Worm (Caenorhabditis elegans): ENCODE results near the gene che-10.
A peak's percentile ranks its signal among the peaks of the same experiment; 100 is the strongest.

The che-10 gene

DNA sequence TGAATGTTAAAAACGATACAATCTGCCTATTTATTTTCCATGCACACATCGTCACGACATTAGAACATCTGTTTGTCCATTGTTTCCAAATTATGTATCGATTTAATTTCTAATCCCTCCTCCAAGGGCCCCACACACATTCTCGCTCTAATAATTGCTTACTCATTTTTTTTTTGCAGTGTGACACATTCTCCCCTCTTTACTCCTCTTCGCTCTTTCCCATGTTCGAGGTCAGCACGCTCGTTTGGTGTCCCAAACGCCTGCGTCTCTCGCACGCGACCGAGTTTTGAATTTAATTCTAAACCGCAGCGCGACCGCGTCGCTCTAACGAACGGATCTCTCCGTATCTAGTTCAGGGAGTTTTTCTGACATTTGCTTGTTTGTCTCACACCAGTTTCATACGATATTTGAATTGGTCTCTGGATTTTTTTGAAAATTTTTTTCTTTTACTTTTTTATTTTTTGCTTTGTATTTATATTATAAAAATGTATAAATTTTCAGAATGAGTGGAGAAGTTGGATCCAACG is 34.5 kb upstream of the che-10 start, which contains the start of the genes clec-140 and hmg-11 (continued):
- TF ChIP-seq ztf-25 (GFP tag; IDR thresholded peaks at IDR 0.05), result no peak
- TF ChIP-seq B0336.3 (GFP tag; IDR thresholded peaks at IDR 0.05), result no peak
- TF ChIP-seq aptf-3 (GFP tag; IDR thresholded peaks at IDR 0.05), result no peak
- no peak for TF ChIP-seq T07F8.4 (tag; optimal IDR thresholded peaks at IDR 0.05)
- TF ChIP-seq ceh-79 (tag; optimal IDR thresholded peaks at IDR 0.05), result no peak
- TF ChIP-seq egl-44 (GFP tag; IDR thresholded peaks at IDR 0.05), result 0 out of 2 replicates have a peak, but pooled peaks have one; percentile 33
- no peak for TF ChIP-seq cebp-1 (GFP tag; IDR thresholded peaks at IDR 0.05)
- no peak for TF ChIP-seq cebp-1 (tag; optimal IDR thresholded peaks at IDR 0.05)
- no peak for TF ChIP-seq F57C9.4 (tag; optimal IDR thresholded peaks at IDR 0.05)

DNA sequence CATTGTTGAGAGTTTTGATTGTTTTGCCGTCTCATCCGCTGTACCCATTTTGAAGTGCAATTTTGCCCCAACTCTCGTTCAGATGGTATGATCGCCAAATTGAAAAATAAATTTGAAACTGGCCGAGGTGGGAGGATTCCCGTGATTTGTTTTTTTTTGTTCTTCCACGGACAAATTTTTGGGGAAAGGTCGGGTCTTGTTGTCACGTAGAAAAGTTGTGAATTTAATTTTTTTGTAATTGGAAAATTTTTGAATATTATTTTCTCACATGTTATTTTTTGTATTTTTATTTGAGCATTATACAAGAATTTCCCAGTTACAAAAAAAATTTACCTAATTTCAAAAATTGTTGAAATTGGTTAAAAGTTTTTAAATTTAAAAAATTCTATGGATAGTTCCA is 33.6 kb upstream of the che-10 start, which contains the start of gene T05A7.6:
TSS of gene T05A7.6 (minus strand) at position 101 of the 400 bp plus-strand sequence.
- TF ChIP-seq ama-1 (optimal IDR thresholded peaks at IDR 0.05), result no peak
- no peak for TF ChIP-seq ama-1 (GFP tag; optimal IDR thresholded peaks at IDR 0.05)
- no peak for TF ChIP-seq ztf-22 (GFP tag; optimal IDR thresholded peaks at IDR 0.05)
- TF ChIP-seq sptf-2 (GFP tag; optimal IDR thresholded peaks at IDR 0.05), result no peak
- no peak for TF ChIP-seq nhr-27 (tag; optimal IDR thresholded peaks at IDR 0.05)

DNA sequence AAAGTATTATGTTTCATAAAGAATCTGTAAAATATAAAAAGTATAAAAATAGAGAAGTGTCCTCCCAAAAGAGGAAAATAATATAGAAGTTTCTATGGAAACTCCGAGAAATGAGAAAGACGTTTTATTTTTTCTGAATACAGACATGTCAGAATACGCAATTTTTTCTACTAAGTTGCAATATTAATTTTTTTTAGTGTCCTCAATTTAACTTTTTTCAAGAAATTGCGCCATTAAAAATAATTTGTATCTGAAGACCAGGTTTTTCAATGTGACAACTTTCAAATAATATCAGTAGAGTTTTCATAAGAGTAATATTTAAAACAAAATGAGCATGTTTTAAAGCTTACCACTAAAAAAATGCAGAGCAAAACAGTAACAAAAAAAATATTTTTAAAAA is 29.4 kb upstream of the che-10 start, which contains the start of gene fut-5:
TSS of gene fut-5 (minus strand) at position 101 of the 400 bp plus-strand sequence.
- TF ChIP-seq unc-130 (GFP tag; optimal IDR thresholded peaks at IDR 0.05) (no peak), fkh-3 (tag; optimal IDR thresholded peaks at IDR 0.05) (no peak), ztf-25 (GFP tag; IDR thresholded peaks at IDR 0.05) (no peak), K12H6.12 (tag; optimal IDR thresholded peaks at IDR 0.05) (no peak), akir-1 (GFP tag; optimal IDR thresholded peaks at IDR 0.05) (no peak), zfh-2 (GFP tag; conservative IDR thresholded peaks at IDR 0.05) (no peak), gei-17 (GFP tag; optimal IDR thresholded peaks at IDR 0.05) (no peak), repo-1 (tag; optimal IDR thresholded peaks at IDR 0.05) (no peak), Y56A3A.18 (GFP tag; IDR thresholded peaks at IDR 0.05) (no peak), F22D6.2 (tag; optimal IDR thresholded peaks at IDR 0.05) (no peak), let-607 (tag; optimal IDR thresholded peaks at IDR 0.05) (no peak), ekl-4 (GFP tag; IDR thresholded peaks at IDR 0.05) (no peak), athp-1 (tag; optimal IDR thresholded peaks at IDR 0.05) (no peak), nfya-2 (GFP tag; IDR thresholded peaks at IDR 0.05) (no peak), him-1 (tag; optimal IDR thresholded peaks at IDR 0.05) (no peak), die-1 (tag; optimal IDR thresholded peaks at IDR 0.05) (no peak), let-526 (GFP tag; IDR thresholded peaks at IDR 0.05) (no peak), atf-7 (tag; optimal IDR thresholded peaks at IDR 0.05) (no peak)

DNA sequence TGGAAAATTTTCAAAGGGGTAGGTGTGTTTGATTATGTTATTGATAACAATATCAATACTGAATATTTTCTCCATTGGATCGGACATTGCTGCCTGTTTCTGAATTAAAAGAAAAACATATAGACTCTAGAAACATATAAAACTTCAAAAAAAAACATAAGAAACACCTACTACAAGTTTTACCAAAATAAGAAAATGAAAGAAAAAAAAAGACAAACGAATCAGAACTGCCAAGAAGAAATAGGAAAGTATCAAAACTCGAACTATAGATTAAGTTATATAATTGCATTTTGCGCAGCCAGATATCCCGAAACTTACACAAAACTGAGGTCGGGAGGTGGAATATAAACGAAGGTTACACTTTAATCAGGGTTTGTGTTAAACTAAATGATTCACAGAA is 27.2 kb upstream of the che-10 start, which contains the start of gene T05A7.11:
TSS of gene T05A7.11 (minus strand) at position 101 of the 400 bp plus-strand sequence.
- TF ChIP-seq ztf-26 (tag; optimal IDR thresholded peaks at IDR 0.05) (no peak), ceh-58 (GFP tag; IDR thresholded peaks at IDR 0.05) (no peak), fkh-3 (tag; optimal IDR thresholded peaks at IDR 0.05) (no peak), repo-1 (tag; optimal IDR thresholded peaks at IDR 0.05) (no peak), sptf-2 (GFP tag; optimal IDR thresholded peaks at IDR 0.05) (no peak), akir-1 (GFP tag; optimal IDR thresholded peaks at IDR 0.05) (no peak), Y53F4B.3 (GFP tag; IDR thresholded peaks at IDR 0.05) (no peak), athp-1 (tag; optimal IDR thresholded peaks at IDR 0.05) (no peak), gei-17 (GFP tag; optimal IDR thresholded peaks at IDR 0.05) (no peak), K11D2.4 (GFP tag; IDR thresholded peaks at IDR 0.05) (no peak), sdz-38 (tag; optimal IDR thresholded peaks at IDR 0.05) (no peak), B0336.3 (GFP tag; IDR thresholded peaks at IDR 0.05) (no peak), B0261.1 (tag; optimal IDR thresholded peaks at IDR 0.05) (no peak), Y67H2A.10 (GFP tag; conservative IDR thresholded peaks at IDR 0.05) (no peak)

Data from whole organism, young adult.